Worm (Caenorhabditis elegans) whole organism, young adult: ENCODE measurements around the gene tebp-2.
A peak's percentile ranks its signal among the peaks of the same experiment; 100 is the strongest.

Source experiments
- B0336.3 ChIP-seq: fragments of 200-800 bp; sonication (Bioruptor generic); IDR thresholded peaks from 2 replicates; pipeline ENCODE4 v1.3.6; 2022; ENCODE audit warnings: missing genetic modification characterization, missing compliant biosample characterization
- D2030.7 ChIP-seq: fragments of 200-800 bp; sonication (Bioruptor generic); IDR thresholded peaks from 2 replicates; pipeline ENCODE4 v1.3.6; 2022; ENCODE audit warnings: missing genetic modification reagents, missing genetic modification characterization, missing compliant biosample characterization
- F10E7.11 ChIP-seq: sonication (generic microtip); optimal IDR thresholded peaks from 2 replicates; lab custom pipeline; 2017; ENCODE audit warnings: mild to moderate bottlenecking, missing genetic modification characterization, moderate library complexity, missing compliant biosample characterization
- F22D6.2 ChIP-seq: sonication (generic microtip); optimal IDR thresholded peaks from 2 replicates; lab custom pipeline; 2016; ENCODE audit warnings: mild to moderate bottlenecking, missing genetic modification characterization, missing compliant biosample characterization
- F52B5.7 ChIP-seq: sonication (generic microtip); optimal IDR thresholded peaks from 2 replicates; lab custom pipeline; 2016; ENCODE audit warnings: mild to moderate bottlenecking, missing genetic modification characterization, missing compliant biosample characterization
- F57C9.4 ChIP-seq: sonication (generic microtip); optimal IDR thresholded peaks from 2 replicates; lab custom pipeline; 2017; ENCODE audit warnings: mild to moderate bottlenecking, missing genetic modification characterization, missing compliant biosample characterization
- Y53F4B.3 ChIP-seq: fragments of 200-800 bp; sonication (Bioruptor generic); IDR thresholded peaks from 2 replicates; pipeline ENCODE4 v1.3.6; 2022; ENCODE audit warnings: missing genetic modification reagents, missing genetic modification characterization, missing compliant biosample characterization
- aptf-2 ChIP-seq: fragments of 200-800 bp; sonication (Bioruptor generic); conservative IDR thresholded peaks from 2 replicates; pipeline ENCODE4 v1.3.6; 2022; ENCODE audit warnings: missing genetic modification reagents, missing genetic modification characterization, missing compliant biosample characterization
- athp-1 ChIP-seq: sonication (generic microtip); optimal IDR thresholded peaks from 2 replicates; lab custom pipeline; 2017; ENCODE audit warnings: mild to moderate bottlenecking, missing genetic modification characterization, missing compliant biosample characterization
- cebp-2 ChIP-seq: fragments of 200-800 bp; sonication (Bioruptor generic); IDR thresholded peaks from 2 replicates; pipeline ENCODE4 v1.3.6; 2022; ENCODE audit warnings: missing genetic modification characterization, missing compliant biosample characterization
- egl-44 ChIP-seq: fragments of 200-800 bp; sonication (Bioruptor generic); IDR thresholded peaks from 2 replicates; pipeline ENCODE4 v1.3.6; 2022; ENCODE audit warnings: missing genetic modification reagents, missing genetic modification characterization, missing compliant biosample characterization
- hlh-12 ChIP-seq: sonication (generic microtip); optimal IDR thresholded peaks from 2 replicates; lab custom pipeline; 2016; ENCODE audit warnings: missing genetic modification characterization, missing compliant biosample characterization
- hmg-1.2 ChIP-seq: fragments of 200-800 bp; sonication (Bioruptor generic); IDR thresholded peaks from 2 replicates; pipeline ENCODE4 v1.3.6; 2022; ENCODE audit warnings: missing genetic modification reagents, missing genetic modification characterization, missing compliant biosample characterization
- hmg-20 ChIP-seq: fragments of 200-800 bp; sonication (Bioruptor generic); IDR thresholded peaks from 2 replicates; pipeline ENCODE4 v1.3.6; 2022; ENCODE audit warnings: missing genetic modification reagents, missing genetic modification characterization, missing compliant biosample characterization
- lag-1 ChIP-seq: fragments of 200-800 bp; sonication (Bioruptor generic); IDR thresholded peaks from 2 replicates; pipeline ENCODE4 v1.3.6; 2022; ENCODE audit warnings: missing genetic modification reagents, missing genetic modification characterization, missing compliant biosample characterization
- lin-26 ChIP-seq: fragments of 200-800 bp; sonication (Bioruptor generic); IDR thresholded peaks from 2 replicates; pipeline ENCODE4 v1.3.6; 2022; ENCODE audit warnings: missing genetic modification reagents, missing genetic modification characterization, missing compliant biosample characterization
- lsl-1 ChIP-seq: fragments of 200-800 bp; sonication (Bioruptor generic); optimal IDR thresholded peaks from 2 replicates; lab custom pipeline; 2018; ENCODE audit warnings: mild to moderate bottlenecking, missing genetic modification characterization, moderate library complexity, missing compliant biosample characterization
- lsy-27 ChIP-seq: sonication (generic microtip); optimal IDR thresholded peaks from 2 replicates; lab custom pipeline; 2017; ENCODE audit warnings: missing genetic modification characterization, mild to moderate bottlenecking, missing compliant biosample characterization, antibody characterized with exemption, missing genotype, borderline replicate concordance; ENCODE audit not compliant: insufficient read depth
- madf-6 ChIP-seq: fragments of 200-800 bp; sonication (Bioruptor generic); IDR thresholded peaks from 2 replicates; pipeline ENCODE4 v1.3.6; 2022; ENCODE audit warnings: missing genetic modification reagents, missing genetic modification characterization, missing compliant biosample characterization
- mcd-1 ChIP-seq: fragments of 200-800 bp; sonication (Bioruptor generic); IDR thresholded peaks from 2 replicates; pipeline ENCODE4 v1.3.6; 2022; ENCODE audit warnings: missing genetic modification reagents, missing genetic modification characterization, missing compliant biosample characterization
- mel-28 ChIP-seq: sonication (generic microtip); optimal IDR thresholded peaks from 2 replicates; lab custom pipeline; 2016; ENCODE audit warnings: borderline replicate concordance, mild to moderate bottlenecking, missing genetic modification characterization, missing compliant biosample characterization
- mes-4 ChIP-seq: sonication (generic microtip); optimal IDR thresholded peaks from 2 replicates; lab custom pipeline; 2016; ENCODE audit warnings: missing genotype, missing genetic modification characterization, missing compliant biosample characterization
- mxl-1 ChIP-seq: sonication (generic microtip); optimal IDR thresholded peaks from 2 replicates; lab custom pipeline; 2016; ENCODE audit warnings: missing genetic modification characterization, missing compliant biosample characterization
- nfya-1 ChIP-seq: sonication (generic microtip); optimal IDR thresholded peaks from 2 replicates; lab custom pipeline; 2017; ENCODE audit warnings: antibody characterized with exemption, missing compliant biosample characterization, missing genetic modification characterization, borderline replicate concordance; ENCODE audit not compliant: insufficient read depth
- nfya-2 ChIP-seq: fragments of 200-800 bp; sonication (Bioruptor generic); IDR thresholded peaks from 2 replicates; pipeline ENCODE4 v1.3.6; 2022; ENCODE audit warnings: missing genetic modification reagents, missing genetic modification characterization, missing compliant biosample characterization
- pha-4 ChIP-seq: fragments of 150-350 bp; sonication (generic microtip); optimal IDR thresholded peaks from 2 replicates; lab custom pipeline; 2014; ENCODE audit warnings: missing biosample characterization, missing genetic modification reagents, missing genetic modification characterization
- repo-1 ChIP-seq: sonication (generic microtip); optimal IDR thresholded peaks from 2 replicates; lab custom pipeline; 2017; ENCODE audit warnings: mild to moderate bottlenecking, missing genetic modification characterization, missing compliant biosample characterization
- rpc-1 ChIP-seq, 2 experiments: fragments of 150-350 bp in 1 of 2; sonication (generic microtip) in 1 of 2; optimal IDR thresholded peaks; 2 replicates each; lab custom pipeline; 2014 to 2018; ENCODE audit warnings: missing biosample characterization in 1 of 2, missing genetic modification characterization in 1 of 2, missing genetic modification reagents in 1 of 2, missing genotype in 1 of 2
- unc-130 ChIP-seq: sonication (generic microtip); optimal IDR thresholded peaks from 2 replicates; lab custom pipeline; 2016; ENCODE audit warnings: missing genetic modification reagents, missing genetic modification characterization, missing compliant biosample characterization

tebp-2 gene

ce11 chrIV:5493135-5493534 is 48.3 kb upstream of the tebp-2 start:
- TF ChIP-seq hmg-1.2 (GFP tag; lab: Robert Waterston, UW) (peak; percentile 61), F52B5.7 (tag; lab: Kevin White, UChicago) (no peak)

ce11 chrIV:5493692-5494091 is 47.7 kb upstream of the tebp-2 start, which contains the start of gene B0273.1:
Gene B0273.1, plus strand, starts transcription at chrIV:5493992.
- no peak for TF ChIP-seq egl-44
- TF ChIP-seq repo-1 (tag; lab: Kevin White, UChicago) = no peak
- no peak for TF ChIP-seq nfya-1 (tag; lab: Kevin White, UChicago)
- TF ChIP-seq madf-6 = no peak
- no peak for TF ChIP-seq mel-28 (tag; lab: Kevin White, UChicago)

ce11 chrIV:5494099-5494498 is 47.3 kb upstream of the tebp-2 start:
- no peak for TF ChIP-seq rpc-1 (optimal IDR thresholded peaks at IDR 0.05; lab: Kevin White, UChicago)
- TF ChIP-seq rpc-1 (tag; optimal IDR thresholded peaks at IDR 0.05; lab: Kevin White, UChicago) = no peak
- no peak for TF ChIP-seq madf-6
- no peak for TF ChIP-seq F22D6.2 (tag; lab: Kevin White, UChicago)

- TF ChIP-seq hlh-12 (no peak), madf-6 (no peak), D2030.7 (GFP tag; lab: Robert Waterston, UW) (no peak), lin-26 (no peak), mcd-1 (GFP tag; lab: Robert Waterston, UW) (no peak)
Observed at ce11 chrIV:5501414-5501813, 40.0 kb upstream of the tebp-2 start.

ce11 chrIV:5502610-5503009 is 38.8 kb upstream of the tebp-2 start:
- no peak for TF ChIP-seq mes-4 (tag; lab: Kevin White, UChicago)
- no peak for TF ChIP-seq pha-4 (tag; lab: Kevin White, UChicago)
- TF ChIP-seq unc-130 (GFP tag; lab: Kevin White, UChicago) = no peak
- no peak for TF ChIP-seq Y53F4B.3 (GFP tag; lab: Robert Waterston, UW)
- no peak for TF ChIP-seq lsl-1 (GFP tag; lab: Kevin White, UChicago)
- TF ChIP-seq athp-1 (tag; lab: Kevin White, UChicago) = no peak
- TF ChIP-seq, all 124 proteins: peak for 0

ce11 chrIV:5506642-5507041 is 34.8 kb upstream of the tebp-2 start:
- TF ChIP-seq mes-4 (tag; lab: Kevin White, UChicago) (no peak), F52B5.7 (tag; lab: Kevin White, UChicago) (no peak)

ce11 chrIV:5507754-5508153 is 33.7 kb upstream of the tebp-2 start:
- no peak for TF ChIP-seq lsy-27

ce11 chrIV:5514789-5515188 is 26.6 kb upstream of the tebp-2 start:
- no peak for TF ChIP-seq nfya-2 (GFP tag; lab: Robert Waterston, UW)
- no peak for TF ChIP-seq aptf-2
- TF ChIP-seq F57C9.4 (tag; lab: Kevin White, UChicago) = no peak
- no peak for TF ChIP-seq hmg-20 (GFP tag; lab: Robert Waterston, UW)
- TF ChIP-seq B0336.3 (GFP tag; lab: Robert Waterston, UW) = no peak
- no peak for TF ChIP-seq mxl-1
- no peak for TF ChIP-seq lag-1 (GFP tag; lab: Robert Waterston, UW)
- no peak for TF ChIP-seq F10E7.11
- no peak for TF ChIP-seq cebp-2 (GFP tag; lab: Robert Waterston, UW)
